Worm (Caenorhabditis elegans) whole organism, young adult: Measurements from ENCODE around the gene spp-5.

Experiments used
- lsy-27 ChIP-seq: sonication (generic microtip); optimal IDR thresholded peaks from 2 replicates; lab custom pipeline; 2017; ENCODE audit warnings: missing genetic modification characterization, mild to moderate bottlenecking, missing compliant biosample characterization, antibody characterized with exemption, missing genotype, borderline replicate concordance; ENCODE audit not compliant: insufficient read depth
- sea-2 ChIP-seq: fragments of 200-800 bp; sonication (Bioruptor generic); IDR thresholded peaks from 2 replicates; pipeline ENCODE4 v1.3.6; 2022; ENCODE audit warnings: missing genetic modification characterization, missing compliant biosample characterization

DNA sequence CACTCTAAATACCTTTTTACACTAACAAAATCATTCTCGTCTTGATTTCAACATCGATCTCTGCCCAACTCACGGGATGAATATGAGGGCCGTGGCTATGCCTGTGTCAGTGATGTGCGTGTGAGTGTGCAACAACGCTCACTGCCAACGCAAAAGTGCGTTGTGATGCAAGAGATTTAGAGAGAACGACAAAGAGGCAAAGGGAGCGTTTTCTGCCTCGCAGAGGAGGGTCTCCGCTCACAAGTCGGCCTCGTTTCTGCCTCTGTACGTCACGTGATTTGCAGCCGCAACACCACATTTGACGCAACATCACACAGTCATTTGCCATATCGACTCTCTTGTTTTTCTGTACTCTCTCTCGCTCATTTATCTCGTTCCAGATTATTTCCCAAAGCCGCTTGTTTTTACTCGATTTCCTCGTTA, 14.2 kb upstream of the spp-5 start, which contains the start of gene epg-7:
- TF ChIP-seq lsy-27 (tag; lab: Kevin White, UChicago): no peak
- TF ChIP-seq sea-2: no peak
